Fruit fly (Drosophila melanogaster) whole organism, wandering third instar larva: Measurements from ENCODE around the gene Wdr62.

Experiments
- h ChIP-seq: fragments of 200-800 bp; sonication (Bioruptor generic); optimal IDR thresholded peaks from 3 replicates; lab custom pipeline; 2016; ENCODE audit warnings: missing biosample characterization, mild to moderate bottlenecking, missing genetic modification characterization
- sv ChIP-seq: fragments of 200-800 bp; sonication (Bioruptor generic); optimal IDR thresholded peaks from 3 replicates; lab custom pipeline; 2016; ENCODE audit warnings: missing biosample characterization, missing genetic modification characterization
- usp ChIP-seq: fragments of >200 bp; optimal IDR thresholded peaks from 2 replicates; lab custom pipeline; 2017; ENCODE audit warnings: missing biosample characterization, missing genetic modification characterization

dm6 chr2L:1887729-1888128 is 3.3 kb downstream of the Wdr62 start:
- TF ChIP-seq usp (GFP tag; lab: Kevin White, UChicago), result no peak
- TF ChIP-seq sv, result no peak
- no peak for TF ChIP-seq h (GFP tag; lab: Kevin White, UChicago)
